Fruit fly (Drosophila melanogaster) whole organism, adult: ENCODE data around the gene arx.

Source experiments
- CG12768 ChIP-seq: fragments of 200-800 bp; sonication (Bioruptor generic); optimal IDR thresholded peaks from 2 replicates; lab custom pipeline; 2017; ENCODE audit warnings: missing biosample characterization, missing genetic modification characterization, mild to moderate bottlenecking, moderate library complexity, missing genetic modification reagents
- Clk ChIP-seq: fragments of 200-800 bp; sonication (Bioruptor generic); optimal IDR thresholded peaks from 2 replicates; lab custom pipeline; 2017; ENCODE audit warnings: missing biosample characterization, missing genetic modification characterization
- cic ChIP-seq: fragments of 200-800 bp; sonication (Bioruptor generic); optimal IDR thresholded peaks from 2 replicates; lab custom pipeline; 2017; ENCODE audit warnings: missing biosample characterization, mild to moderate bottlenecking, missing genetic modification characterization, moderate library complexity
- cnc ChIP-seq, 2 experiments: fragments of >200 bp; optimal IDR thresholded peaks; 2 replicates each; lab custom pipeline; 2017
- pad ChIP-seq: fragments of 200-800 bp; sonication (Bioruptor generic); optimal IDR thresholded peaks from 3 replicates; lab custom pipeline; 2017; ENCODE audit warnings: missing biosample characterization, missing genetic modification characterization, mild to moderate bottlenecking, moderate library complexity, missing genetic modification reagents

DNA sequence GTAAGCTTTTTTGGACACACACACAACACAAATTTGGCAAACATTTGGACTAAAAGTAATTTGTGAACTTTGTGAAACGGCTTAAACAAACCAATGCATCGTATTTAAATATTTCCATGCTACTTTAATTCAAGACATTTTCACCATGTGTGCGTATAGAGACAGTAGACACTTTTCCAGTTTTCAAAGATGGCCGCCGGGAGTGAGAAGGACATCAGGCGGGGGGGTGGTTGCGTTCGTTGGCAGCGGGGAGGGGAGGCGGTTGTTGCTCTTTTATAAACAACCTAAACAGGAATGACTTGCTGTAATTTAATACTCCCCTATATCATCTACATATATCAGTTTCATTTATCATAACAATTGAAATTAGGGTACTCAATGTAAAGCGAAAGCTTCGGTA is 47.9 kb downstream of the arx start:
- TF ChIP-seq CG12768 (no peak), cnc (optimal IDR thresholded peaks at IDR 0.05; lab: Kevin White, UChicago) (no peak), pad (GFP tag; lab: Kevin White, UChicago) (no peak), Clk (GFP tag; lab: Kevin White, UChicago) (no peak), cic (no peak)
